Worm (Caenorhabditis elegans): ENCODE measurements around the gene C44B7.5.

DNA sequence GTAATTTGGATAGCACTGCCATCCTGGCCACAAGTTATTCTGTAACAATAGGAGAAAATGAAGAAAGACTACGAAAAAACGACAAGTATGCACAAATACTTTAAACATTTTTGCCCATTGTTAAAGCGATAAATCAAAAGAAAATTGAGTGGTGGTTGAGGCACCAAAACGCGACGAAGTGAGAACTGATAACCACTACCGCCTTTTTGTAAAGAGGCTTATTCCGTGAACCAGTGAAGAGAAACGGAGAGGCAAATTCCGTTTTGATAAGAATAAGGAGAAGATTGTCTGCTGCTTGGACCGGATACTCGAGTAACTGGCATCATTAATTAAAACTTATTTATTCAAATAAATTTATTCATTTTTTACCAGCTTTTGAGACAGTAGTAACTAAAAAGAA is 11.3 kb upstream of the C44B7.5 start, which contains the start of gene pmp-1:
- TF ChIP-seq elt-3 (tag; optimal IDR thresholded peaks at IDR 0.05) (no peak), nhr-25 (tag; optimal IDR thresholded peaks at IDR 0.05) (no peak), sem-4 (tag; optimal IDR thresholded peaks at IDR 0.05) (no peak), ama-1 (optimal IDR thresholded peaks at IDR 0.05) (no peak), nhr-6 (tag; optimal IDR thresholded peaks at IDR 0.05) (no peak), nhr-23 (tag; optimal IDR thresholded peaks at IDR 0.05) (no peak), unc-62 (GFP tag; optimal IDR thresholded peaks at IDR 0.05) (no peak), ceh-16 (tag; optimal IDR thresholded peaks at IDR 0.05) (no peak), ZK546.5 (tag; optimal IDR thresholded peaks at IDR 0.05) (no peak), egl-27 (tag; optimal IDR thresholded peaks at IDR 0.05) (no peak), skn-1 (tag; optimal IDR thresholded peaks at IDR 0.05) (no peak), alr-1 (tag; optimal IDR thresholded peaks at IDR 0.05) (no peak), blmp-1 (tag; optimal IDR thresholded peaks at IDR 0.05; ENCODE audit: insufficient read depth) (no peak)
